Fruit fly (Drosophila melanogaster): Measurements from ENCODE around the gene CG31279.

The CG31279 gene

dm6 chr3R:16468556-16468955, 38.1 kb downstream of the CG31279 start:
- TF ChIP-seq gro (GFP tag; optimal IDR thresholded peaks at IDR 0.05): no peak
- TF ChIP-seq twi (tag; optimal IDR thresholded peaks at IDR 0.05): peak; percentile 81
- no peak for TF ChIP-seq lola (GFP tag; optimal IDR thresholded peaks at IDR 0.05)
- TF ChIP-seq CG2875 (GFP tag; optimal IDR thresholded peaks at IDR 0.05): no peak
- no peak for TF ChIP-seq CG13287 (GFP tag; IDR thresholded peaks at IDR 0.05; ENCODE audit: partially characterized antibody)
- TF ChIP-seq CG13894 (tag; optimal IDR thresholded peaks at IDR 0.05): no peak
- no peak for TF ChIP-seq chif (GFP tag; optimal IDR thresholded peaks at IDR 0.05)
- no peak for TF ChIP-seq CkIIα-i1 (GFP tag; IDR thresholded peaks at IDR 0.05)
- TF ChIP-seq pita (GFP tag; optimal IDR thresholded peaks at IDR 0.05): no peak
- TF ChIP-seq Elba2 (GFP tag; optimal IDR thresholded peaks at IDR 0.05): peak; percentile 58
- TF ChIP-seq klu (GFP tag; IDR thresholded peaks at IDR 0.05): no peak
- peak; percentile 69 for TF ChIP-seq CG4360 (GFP tag; IDR thresholded peaks at IDR 0.05)
- TF ChIP-seq Mes4 (GFP tag; optimal IDR thresholded peaks at IDR 0.05): no peak
- TF ChIP-seq chm (GFP tag; IDR thresholded peaks at IDR 0.05): no peak
- no peak for TF ChIP-seq CG4820 (GFP tag; optimal IDR thresholded peaks at IDR 0.05)
- no peak for TF ChIP-seq CG12104 (GFP tag; optimal IDR thresholded peaks at IDR 0.05)
- no peak for TF ChIP-seq luna (GFP tag; optimal IDR thresholded peaks at IDR 0.05)
- TF ChIP-seq cad (GFP tag; optimal IDR thresholded peaks at IDR 0.05): peak; percentile 81
- no peak for TF ChIP-seq Dek (tag; optimal IDR thresholded peaks at IDR 0.05)
- peak in 1 of 2 experiments; percentile 29 for TF ChIP-seq tll (GFP tag; optimal IDR thresholded peaks at IDR 0.05)
- TF ChIP-seq CG31365 (tag; optimal IDR thresholded peaks at IDR 0.05): no peak

dm6 chr3R:16469501-16470263, 39.2 kb downstream of the CG31279 start, which contains the start of the genes CG42232 and CSN5:
Gene CG42232, minus strand, starts transcription at chr3R:16469663.
Gene CSN5, plus strand, starts transcription at chr3R:16470099.
- no peak for TF ChIP-seq ato (GFP tag; IDR thresholded peaks at IDR 0.05; ENCODE audit: partially characterized antibody)
- peak; percentile 91 for TF ChIP-seq Ets65A (GFP tag)
- TF ChIP-seq Rfx (GFP tag; IDR thresholded peaks at IDR 0.05): peak; percentile 65; the same call in 1 of the 2 replicates
- TF ChIP-seq CG11560 (tag; IDR thresholded peaks at IDR 0.05): no peak
- no peak for TF ChIP-seq CG31224 (GFP tag; IDR thresholded peaks at IDR 0.05)
- no peak for TF ChIP-seq Sox102F (GFP tag; optimal IDR thresholded peaks at IDR 0.05)
- peak; percentile 68 for TF ChIP-seq CG9932 (GFP tag; IDR thresholded peaks at IDR 0.05)
- TF ChIP-seq CG8944 (GFP tag; optimal IDR thresholded peaks at IDR 0.05): peak; percentile 29
- no peak for TF ChIP-seq CG11723 (GFP tag; optimal IDR thresholded peaks at IDR 0.05)
- TF ChIP-seq sens-2 (GFP tag; IDR thresholded peaks at IDR 0.05): no peak
- no peak for TF ChIP-seq disco-r (GFP tag; optimal IDR thresholded peaks at IDR 0.05)
- TF ChIP-seq ftz-f1 (GFP tag; optimal IDR thresholded peaks at IDR 0.05): no peak
- TF ChIP-seq Eip74EF (GFP tag; optimal IDR thresholded peaks at IDR 0.05): no peak
- peak; percentile 79 for TF ChIP-seq phol (tag; optimal IDR thresholded peaks at IDR 0.05)
- TF ChIP-seq CG7963 (GFP tag; IDR thresholded peaks at IDR 0.05; ENCODE audit: partially characterized antibody): no peak
- TF ChIP-seq Elba2 (GFP tag; optimal IDR thresholded peaks at IDR 0.05): no peak
- TF ChIP-seq CG14965 (GFP tag; optimal IDR thresholded peaks at IDR 0.05; ENCODE audit: borderline replicate concordance): no peak
- no peak for TF ChIP-seq CTCF (GFP tag; optimal IDR thresholded peaks at IDR 0.05)
- no peak for TF ChIP-seq Drgx (GFP tag; IDR thresholded peaks at IDR 0.05)
- TF ChIP-seq CG32772 (GFP tag; IDR thresholded peaks at IDR 0.05): peak; percentile 17; the same call in 1 of the 2 replicates
- 0 out of 2 replicates have a peak, but pooled peaks have one; percentile 30 for TF ChIP-seq rib (GFP tag; IDR thresholded peaks at IDR 0.05)
- no peak for TF ChIP-seq Optix (GFP tag; IDR thresholded peaks at IDR 0.05)
- TF ChIP-seq Hr78 (GFP tag; optimal IDR thresholded peaks at IDR 0.05): no peak
- TF ChIP-seq tgo (GFP tag; IDR thresholded peaks at IDR 0.05): peak; percentile 39; the same call in 1 of the 3 replicates
- peak; percentile 81 for TF ChIP-seq gem (tag; optimal IDR thresholded peaks at IDR 0.05)
- TF ChIP-seq Poxn (GFP tag; IDR thresholded peaks at IDR 0.05): no peak
- no peak for TF ChIP-seq Lim3 (GFP tag; IDR thresholded peaks at IDR 0.05)
- TF ChIP-seq zf30C (GFP tag; optimal IDR thresholded peaks at IDR 0.05): no peak
- TF ChIP-seq YL-1 (GFP tag; optimal IDR thresholded peaks at IDR 0.05): peak; percentile 23
- TF ChIP-seq Antp (GFP tag; optimal IDR thresholded peaks at IDR 0.05): no peak

Data from whole organism, embryonic.